Fruit fly (Drosophila melanogaster) whole organism, embryonic: ENCODE results near the gene Ac78C.

Experiments used
- Adf1 ChIP-seq: fragments of 200-800 bp; sonication (Bioruptor generic); IDR thresholded peaks from 2 replicates; pipeline ENCODE4 v1.3.6; 2022; ENCODE audit warnings: missing biosample characterization, missing genetic modification characterization
- CG11696 ChIP-seq: fragments of 200-800 bp; sonication (Bioruptor generic); IDR thresholded peaks from 2 replicates; pipeline ENCODE4 v1.3.6; 2022; ENCODE audit warnings: missing biosample characterization, missing genetic modification characterization
- CG12744 ChIP-seq: fragments of 200-800 bp; sonication (Bioruptor generic); optimal IDR thresholded peaks from 2 replicates; lab custom pipeline; 2016; ENCODE audit warnings: missing biosample characterization, missing genetic modification characterization
- CG13123 ChIP-seq: fragments of 200-800 bp; sonication (Bioruptor generic); optimal IDR thresholded peaks from 2 replicates; lab custom pipeline; 2016; ENCODE audit warnings: missing biosample characterization, missing genetic modification characterization
- CG13424 ChIP-seq: fragments of 200-800 bp; sonication (Bioruptor generic); optimal IDR thresholded peaks from 2 replicates; lab custom pipeline; 2019; ENCODE audit warnings: missing biosample characterization, mild to moderate bottlenecking, missing genetic modification characterization, moderate library complexity
- CG15073 ChIP-seq: fragments of 200-800 bp; sonication (Bioruptor generic); optimal IDR thresholded peaks from 2 replicates; lab custom pipeline; 2016; ENCODE audit warnings: missing biosample characterization, missing genetic modification characterization
- CG1602 ChIP-seq: fragments of 200-800 bp; sonication (Bioruptor generic); optimal IDR thresholded peaks from 3 replicates; lab custom pipeline; 2016; ENCODE audit warnings: missing biosample characterization, missing genetic modification characterization
- CG17186 ChIP-seq: fragments of 200-800 bp; sonication (Bioruptor generic); optimal IDR thresholded peaks from 3 replicates; lab custom pipeline; 2017; ENCODE audit warnings: missing biosample characterization, missing genetic modification reagents, missing genetic modification characterization
- CG17568 ChIP-seq: fragments of 200-800 bp; sonication (Bioruptor generic); optimal IDR thresholded peaks from 2 replicates; lab custom pipeline; 2018; ENCODE audit warnings: missing biosample characterization, mild to moderate bottlenecking, missing genetic modification characterization, moderate library complexity
- CG1792 ChIP-seq: fragments of 200-800 bp; sonication (Bioruptor generic); optimal IDR thresholded peaks from 2 replicates; lab custom pipeline; 2016; ENCODE audit warnings: missing biosample characterization, missing genetic modification characterization
- CG2202 ChIP-seq: fragments of 200-800 bp; sonication (Bioruptor generic); optimal IDR thresholded peaks from 2 replicates; lab custom pipeline; 2018; ENCODE audit warnings: missing biosample characterization, mild to moderate bottlenecking, missing genetic modification characterization
- CG31224 ChIP-seq: fragments of 200-800 bp; sonication (Bioruptor generic); IDR thresholded peaks from 2 replicates; pipeline ENCODE4 v1.3.6; 2022; ENCODE audit warnings: missing biosample characterization, missing genetic modification characterization
- CG34224 ChIP-seq: fragments of 200-800 bp; sonication (Bioruptor generic); IDR thresholded peaks from 3 replicates; pipeline ENCODE4 v1.3.6; 2022; ENCODE audit warnings: missing biosample characterization, missing genetic modification characterization; ENCODE audit not compliant: partially characterized antibody
- CG34422 ChIP-seq: fragments of 200-800 bp; sonication (Bioruptor generic); IDR thresholded peaks from 3 replicates; pipeline ENCODE4 v1.3.6; 2022; ENCODE audit warnings: missing biosample characterization, missing genetic modification characterization
- CG6175 ChIP-seq: fragments of 200-800 bp; sonication (Bioruptor generic); IDR thresholded peaks from 3 replicates; pipeline ENCODE4 v1.3.6; 2022; ENCODE audit warnings: missing biosample characterization, missing genetic modification characterization
- CG6813 ChIP-seq: fragments of 200-800 bp; sonication (Bioruptor generic); optimal IDR thresholded peaks from 2 replicates; lab custom pipeline; 2017; ENCODE audit warnings: missing biosample characterization, missing genetic modification characterization, mild to moderate bottlenecking, moderate library complexity, missing genetic modification reagents
- CG8359 ChIP-seq: fragments of 200-800 bp; sonication (Bioruptor generic); optimal IDR thresholded peaks from 2 replicates; lab custom pipeline; 2017; ENCODE audit warnings: missing biosample characterization, mild to moderate bottlenecking, missing genetic modification characterization, borderline replicate concordance
- CG8765 ChIP-seq: fragments of 200-800 bp; sonication (Bioruptor generic); IDR thresholded peaks from 2 replicates; pipeline ENCODE4 v1.3.6; 2022; ENCODE audit warnings: missing biosample characterization, missing genetic modification characterization
- Chrac-16 ChIP-seq: fragments of 200-800 bp; sonication (Bioruptor generic); optimal IDR thresholded peaks from 3 replicates; lab custom pipeline; 2016; ENCODE audit warnings: missing biosample characterization, missing genetic modification characterization
- Ets65A ChIP-seq: fragments of 200-800 bp; sonication (Bioruptor generic); peaks from one replicate; lab custom pipeline; 2016; ENCODE audit warnings: missing biosample characterization, missing genetic modification characterization
- Mad ChIP-seq: fragments of 200-800 bp; sonication (Bioruptor generic); optimal IDR thresholded peaks from 2 replicates; lab custom pipeline; 2016; ENCODE audit warnings: missing biosample characterization, missing genetic modification characterization
- Mrtf ChIP-seq: fragments of 200-800 bp; sonication (Bioruptor generic); IDR thresholded peaks from 3 replicates; pipeline ENCODE4 v1.3.6; 2022; ENCODE audit warnings: missing biosample characterization, missing genetic modification characterization
- Nf-YA ChIP-seq: fragments of 200-800 bp; sonication (Bioruptor generic); IDR thresholded peaks from 2 replicates; pipeline ENCODE4 v1.3.6; 2022; ENCODE audit warnings: missing biosample characterization, missing genetic modification characterization
- Optix ChIP-seq: fragments of 200-800 bp; sonication (Bioruptor generic); IDR thresholded peaks from 3 replicates; pipeline ENCODE4 v1.3.6; 2022; ENCODE audit warnings: missing biosample characterization, missing genetic modification characterization
- Six4 ChIP-seq: fragments of 200-800 bp; sonication (Bioruptor generic); optimal IDR thresholded peaks from 2 replicates; lab custom pipeline; 2016; ENCODE audit warnings: missing biosample characterization, missing genetic modification characterization
- Tbp ChIP-seq: fragments of >200 bp; optimal IDR thresholded peaks from 2 replicates; lab custom pipeline; 2018; ENCODE audit warnings: missing biosample characterization, missing genetic modification characterization
- ab ChIP-seq: fragments of 200-800 bp; sonication (Bioruptor generic); optimal IDR thresholded peaks from 2 replicates; lab custom pipeline; 2016; ENCODE audit warnings: missing biosample characterization, missing genetic modification characterization
- ac ChIP-seq: fragments of 200-800 bp; sonication (Bioruptor generic); optimal IDR thresholded peaks from 3 replicates; lab custom pipeline; 2017; ENCODE audit warnings: missing biosample characterization, mild to moderate bottlenecking, missing genetic modification characterization
- az2 ChIP-seq: fragments of 200-800 bp; sonication (Bioruptor generic); optimal IDR thresholded peaks from 3 replicates; lab custom pipeline; 2016; ENCODE audit warnings: missing biosample characterization, missing genetic modification characterization
- crp ChIP-seq, 2 experiments: fragments of 200-800 bp; sonication (Bioruptor generic); optimal IDR thresholded peaks; 2 replicates in 1 of 2; 3 replicates in 1 of 2; lab custom pipeline; 2017; ENCODE audit warnings: missing biosample characterization in 2 of 2, missing genetic modification characterization in 2 of 2, mild to moderate bottlenecking in 1 of 2, moderate library complexity in 1 of 2
- da ChIP-seq: fragments of 200-800 bp; sonication (Bioruptor generic); optimal IDR thresholded peaks from 2 replicates; lab custom pipeline; 2016; ENCODE audit warnings: missing biosample characterization, missing genetic modification characterization
- dan ChIP-seq: fragments of 200-800 bp; sonication (Bioruptor generic); IDR thresholded peaks from 2 replicates; pipeline ENCODE4 v1.3.6; 2022; ENCODE audit warnings: missing biosample characterization, missing genetic modification characterization
- exex ChIP-seq: fragments of 200-800 bp; sonication (Bioruptor generic); optimal IDR thresholded peaks from 4 replicates; lab custom pipeline; 2018; ENCODE audit warnings: missing biosample characterization, mild to moderate bottlenecking, missing genetic modification characterization, moderate library complexity
- fd3F ChIP-seq: fragments of 200-800 bp; sonication (Bioruptor generic); optimal IDR thresholded peaks from 2 replicates; lab custom pipeline; 2018; ENCODE audit warnings: missing biosample characterization, mild to moderate bottlenecking, missing genetic modification characterization, moderate library complexity
- gro ChIP-seq: fragments of 200-800 bp; sonication (Bioruptor generic); optimal IDR thresholded peaks from 2 replicates; lab custom pipeline; 2016; ENCODE audit warnings: missing biosample characterization, missing genetic modification characterization
- h ChIP-seq: fragments of >200 bp; optimal IDR thresholded peaks from 2 replicates; lab custom pipeline; 2017
- ham ChIP-seq: fragments of 200-800 bp; sonication (Bioruptor generic); IDR thresholded peaks from 2 replicates; pipeline ENCODE4 v1.3.6; 2022; ENCODE audit warnings: missing biosample characterization, missing genetic modification characterization
- hb ChIP-seq: fragments of 200-800 bp; sonication (Bioruptor generic); IDR thresholded peaks from 3 replicates; pipeline ENCODE4 v1.3.6; 2022; ENCODE audit warnings: missing biosample characterization, missing genetic modification characterization; ENCODE audit not compliant: partially characterized antibody
- hkb ChIP-seq, 2 experiments: fragments of 200-800 bp in 1 of 2; fragments of >200 bp in 1 of 2; sonication (Bioruptor generic) in 1 of 2; IDR thresholded peaks in 1 of 2; optimal IDR thresholded peaks in 1 of 2; 2 replicates each; pipeline versions ENCODE4 v1.3.6 to Lab custom; 2017 to 2022; ENCODE audit warnings: missing biosample characterization in 1 of 2, missing genetic modification characterization in 1 of 2
- jumu ChIP-seq: fragments of 200-800 bp; sonication (Bioruptor generic); optimal IDR thresholded peaks from 3 replicates; lab custom pipeline; 2016; ENCODE audit warnings: missing biosample characterization, missing genetic modification characterization
- kah ChIP-seq: fragments of 200-800 bp; sonication (Bioruptor generic); optimal IDR thresholded peaks from 2 replicates; lab custom pipeline; 2018; ENCODE audit warnings: missing biosample characterization, mild to moderate bottlenecking, missing genetic modification characterization
- lbe ChIP-seq: fragments of 200-800 bp; sonication (Bioruptor generic); optimal IDR thresholded peaks from 2 replicates; lab custom pipeline; 2016; ENCODE audit warnings: missing biosample characterization, mild to moderate bottlenecking, missing genetic modification characterization
- nerfin-2 ChIP-seq: fragments of 200-800 bp; sonication (Bioruptor generic); IDR thresholded peaks from 2 replicates; pipeline ENCODE4 v1.3.6; 2022; ENCODE audit warnings: missing biosample characterization, missing genetic modification characterization; ENCODE audit not compliant: partially characterized antibody
- odd ChIP-seq: fragments of 200-800 bp; sonication (Bioruptor generic); optimal IDR thresholded peaks from 2 replicates; lab custom pipeline; 2017; ENCODE audit warnings: missing biosample characterization, mild to moderate bottlenecking, missing genetic modification characterization
- pan ChIP-seq, 4 experiments: fragments of >200 bp in 3 of 4; fragments of 200-800 bp in 1 of 4; sonication (Bioruptor generic) in 1 of 4; optimal IDR thresholded peaks in 3 of 4; IDR thresholded peaks in 1 of 4; 2 replicates each; pipeline versions ENCODE4 v1.3.6 to Lab custom; 2017 to 2022; ENCODE audit warnings: missing biosample characterization in 2 of 4, missing genetic modification characterization in 2 of 4, mixed read lengths in 1 of 4
- pfk ChIP-seq: fragments of 200-800 bp; sonication (Bioruptor generic); optimal IDR thresholded peaks from 2 replicates; lab custom pipeline; 2018; ENCODE audit warnings: missing biosample characterization, mild to moderate bottlenecking, missing genetic modification characterization, moderate library complexity
- row ChIP-seq: fragments of 200-800 bp; sonication (Bioruptor generic); IDR thresholded peaks from 3 replicates; pipeline ENCODE4 v1.3.6; 2022; ENCODE audit warnings: missing biosample characterization, missing genetic modification characterization
- salm ChIP-seq: fragments of 200-800 bp; sonication (Bioruptor generic); optimal IDR thresholded peaks from 2 replicates; lab custom pipeline; 2018; ENCODE audit warnings: missing biosample characterization, mild to moderate bottlenecking, missing genetic modification characterization
- shn ChIP-seq: fragments of 200-800 bp; sonication (Bioruptor generic); optimal IDR thresholded peaks from 3 replicates; lab custom pipeline; 2016; ENCODE audit warnings: missing biosample characterization, missing genetic modification characterization
- slbo ChIP-seq: fragments of 200-800 bp; sonication (Bioruptor generic); IDR thresholded peaks from 2 replicates; pipeline ENCODE4 v1.3.6; 2022; ENCODE audit warnings: missing biosample characterization, missing genetic modification characterization
- yki ChIP-seq: fragments of >200 bp; optimal IDR thresholded peaks from 3 replicates; lab custom pipeline; 2018

Gene Ac78C

dm6 chr3L:21171905-21172304 lies at the start of gene Ac78C:
Gene Ac78C, minus strand, starts transcription at chr3L:21171930.
- no peak for TF ChIP-seq yki
- peak; percentile 99 for TF ChIP-seq kah
- peak; percentile 52 for TF ChIP-seq CG17186
- TF ChIP-seq slbo (GFP tag; lab: Robert Waterston, UW): peak; percentile 93
- peak; percentile 77 for TF ChIP-seq Optix (GFP tag; lab: Robert Waterston, UW)
- no peak for TF ChIP-seq pan (optimal IDR thresholded peaks at IDR 0.05; lab: Kevin White, UChicago)
- TF ChIP-seq pan (GFP tag; optimal IDR thresholded peaks at IDR 0.05 in 1 of 2, IDR thresholded peaks at IDR 0.05 in 1 of 2): peak in 1 of 2 experiments; percentile 91
- peak; percentile 47 for TF ChIP-seq CG13123 (GFP tag; lab: Kevin White, UChicago)
- TF ChIP-seq az2 (GFP tag; lab: Kevin White, UChicago): peak; percentile 66
- peak; percentile 86 for TF ChIP-seq row (GFP tag; lab: Robert Waterston, UW)
- TF ChIP-seq Tbp (GFP tag; lab: Kevin White, UChicago): no peak
- TF ChIP-seq nerfin-2 (GFP tag; lab: Robert Waterston, UW): peak; percentile 36; the same call in 1 of the 2 replicates
- 0 out of 2 replicates have a peak, but pooled peaks have one; percentile 47 for TF ChIP-seq CG11696 (GFP tag; lab: Robert Waterston, UW)
- peak; percentile 67 for TF ChIP-seq CG1792
- no peak for TF ChIP-seq h (lab: Kevin White, UChicago)
- TF ChIP-seq Ets65A (GFP tag; lab: Kevin White, UChicago): peak; percentile 99
- peak; percentile 65 for TF ChIP-seq pfk (GFP tag; lab: Kevin White, UChicago)
- TF ChIP-seq jumu (GFP tag; lab: Kevin White, UChicago): peak; percentile 85
- TF ChIP-seq ham (GFP tag; lab: Robert Waterston, UW): peak; percentile 42; the same call in 1 of the 2 replicates
- TF ChIP-seq dan (GFP tag; lab: Robert Waterston, UW): no peak
- TF ChIP-seq CG12744 (GFP tag; lab: Kevin White, UChicago): peak; percentile 90
- peak; percentile 16 for TF ChIP-seq CG8359 (GFP tag; lab: Kevin White, UChicago)
- no peak for TF ChIP-seq ac (GFP tag; lab: Kevin White, UChicago)
- TF ChIP-seq odd (GFP tag; lab: Kevin White, UChicago): peak; percentile 73
- peak; percentile 82; the same call in 2 of the 3 replicates for TF ChIP-seq CG6175 (GFP tag; lab: Robert Waterston, UW)
- TF ChIP-seq CG8765 (GFP tag; lab: Robert Waterston, UW): no peak; the same call in 1 of the 2 replicates
- TF ChIP-seq Adf1: peak; percentile 72
- peak; percentile 88 for TF ChIP-seq fd3F (GFP tag; lab: Kevin White, UChicago)
- TF ChIP-seq CG2202: no peak
- TF ChIP-seq lbe (GFP tag; lab: Kevin White, UChicago): peak; percentile 1
- no peak for TF ChIP-seq CG15073 (GFP tag; lab: Kevin White, UChicago)
- peak; percentile 51 for TF ChIP-seq da
- TF ChIP-seq Nf-YA (GFP tag; lab: Robert Waterston, UW): peak; percentile 85
- peak; percentile 65 for TF ChIP-seq CG31224 (GFP tag; lab: Robert Waterston, UW)
- peak; percentile 31 for TF ChIP-seq CG1602 (GFP tag; lab: Kevin White, UChicago)
- TF ChIP-seq hkb (optimal IDR thresholded peaks at IDR 0.05; lab: Kevin White, UChicago): no peak
- TF ChIP-seq hkb (GFP tag; IDR thresholded peaks at IDR 0.05; lab: Robert Waterston, UW): peak; percentile 88
- peak; percentile 69 for TF ChIP-seq Chrac-16
- peak; percentile 79 for TF ChIP-seq Mad
- TF ChIP-seq hb (GFP tag; lab: Robert Waterston, UW): no peak
- peak; percentile 78 for TF ChIP-seq shn (GFP tag; lab: Kevin White, UChicago)
- TF ChIP-seq Six4 (GFP tag; lab: Kevin White, UChicago): peak; percentile 61
- TF ChIP-seq Mrtf (GFP tag; lab: Robert Waterston, UW): peak; percentile 87
- TF ChIP-seq crp (GFP tag; optimal IDR thresholded peaks at IDR 0.05; lab: Kevin White, UChicago): no peak
- peak; percentile 84 for TF ChIP-seq CG17568 (GFP tag; lab: Kevin White, UChicago)
- peak; percentile 72 for TF ChIP-seq exex (tag; lab: Kevin White, UChicago)
- TF ChIP-seq salm (tag; lab: Kevin White, UChicago): peak; percentile 69
- TF ChIP-seq CG13424 (tag; lab: Kevin White, UChicago): peak; percentile 87
- TF ChIP-seq CG34224 (GFP tag; lab: Robert Waterston, UW): peak; percentile 24; the same call in 1 of the 3 replicates
- peak; percentile 96 for TF ChIP-seq gro (GFP tag; lab: Kevin White, UChicago)
- peak; percentile 64 for TF ChIP-seq ab (GFP tag; lab: Kevin White, UChicago)
- peak; percentile 89 for TF ChIP-seq CG34422 (GFP tag; lab: Robert Waterston, UW)
- peak; percentile 91 for TF ChIP-seq CG6813 (GFP tag; lab: Kevin White, UChicago)
